Worm (Caenorhabditis elegans): ENCODE data around the gene W06H8.2.

ce11 chrV:6238347-6238746 lies 31.8 kb downstream of the W06H8.2 start:
- no peak for TF ChIP-seq pha-4 (tag; optimal IDR thresholded peaks at IDR 0.05)
- no peak for TF ChIP-seq elt-2 (tag; optimal IDR thresholded peaks at IDR 0.05)
- TF ChIP-seq unc-62 (GFP tag; optimal IDR thresholded peaks at IDR 0.05): no peak
- TF ChIP-seq lin-15B (tag; optimal IDR thresholded peaks at IDR 0.05): no peak
- TF ChIP-seq pqm-1 (tag; optimal IDR thresholded peaks at IDR 0.05): no peak
- TF ChIP-seq nhr-77 (tag; optimal IDR thresholded peaks at IDR 0.05): no peak
